Worm (Caenorhabditis elegans) whole organism, L2 larva: ENCODE results near the gene E02A10.4.

Experiments
- egl-27 ChIP-seq: sonication (generic microtip); optimal IDR thresholded peaks from 3 replicates; lab custom pipeline; 2017; ENCODE audit warnings: missing biosample characterization, missing genetic modification reagents, missing genetic modification characterization
- mab-5 ChIP-seq: fragments of 150-350 bp; optimal IDR thresholded peaks from 2 replicates; lab custom pipeline; 2014; ENCODE audit warnings: missing biosample characterization, missing genetic modification characterization
- mdl-1 ChIP-seq, 2 experiments: fragments of 150-350 bp in 1 of 2; sonication (generic microtip) in 1 of 2; optimal IDR thresholded peaks; 2 replicates each; lab custom pipeline; 2017; ENCODE audit warnings: missing biosample characterization in 2 of 2, missing genetic modification characterization in 2 of 2
- nhr-77 ChIP-seq: fragments of 150-350 bp; optimal IDR thresholded peaks from 2 replicates; lab custom pipeline; 2014; ENCODE audit warnings: missing biosample characterization, missing genetic modification characterization
- skn-1 ChIP-seq: sonication (generic microtip); optimal IDR thresholded peaks from 2 replicates; lab custom pipeline; 2017; ENCODE audit warnings: missing biosample characterization, missing genetic modification characterization
- unc-62 ChIP-seq: fragments of 150-350 bp; optimal IDR thresholded peaks from 2 replicates; lab custom pipeline; 2014; ENCODE audit warnings: missing biosample characterization, missing genetic modification reagents, missing genetic modification characterization

ce11 chrV:12555872-12556271, 11.9 kb downstream of the E02A10.4 start:
- TF ChIP-seq nhr-77 (tag; lab: Kevin White, UChicago) (no peak), skn-1 (tag; lab: Kevin White, UChicago) (no peak), egl-27 (tag; lab: Kevin White, UChicago) (no peak), mdl-1 (tag; optimal IDR thresholded peaks at IDR 0.05; lab: Kevin White, UChicago) (no peak), unc-62 (GFP tag; lab: Kevin White, UChicago) (no peak), mab-5 (tag; lab: Kevin White, UChicago) (no peak)
